Fruit fly (Drosophila melanogaster) S2 (cell line): ENCODE results near the gene CG43350.

ENCODE experiments used
- CG8478 ChIP-seq: fragments of >200 bp; optimal IDR thresholded peaks from 2 replicates; lab custom pipeline; 2018
- CTCF ChIP-seq, 2 experiments: fragments of >200 bp; optimal IDR thresholded peaks; 2 replicates each; lab custom pipeline; 2018

DNA sequence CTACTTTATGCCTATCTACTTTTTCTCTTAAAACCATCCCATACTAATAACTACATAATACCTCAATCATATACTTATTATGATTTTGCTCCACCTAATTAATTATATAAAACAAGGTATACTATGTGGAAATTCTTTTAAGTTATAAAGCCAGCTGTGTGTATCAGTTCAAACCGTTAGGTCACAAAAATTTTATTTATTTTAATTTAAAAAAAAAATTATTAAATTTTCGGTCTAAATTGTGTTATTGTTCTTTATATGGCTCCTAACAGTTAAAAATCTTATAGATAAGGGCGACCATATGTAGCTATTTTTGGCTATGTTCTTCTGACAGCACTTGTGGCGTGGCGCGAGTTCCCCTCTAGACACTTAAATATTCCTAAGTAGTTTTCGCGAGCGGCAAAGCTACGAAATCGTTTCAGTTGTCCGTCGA is 37.9 kb downstream of the CG43350 start, which contains the start of gene Aldh:
- TF ChIP-seq CTCF (optimal IDR thresholded peaks at IDR 0.05; lab: Kevin White, UChicago) (no peak), CG8478 (lab: Kevin White, UChicago) (no peak)
